Fruit fly (Drosophila melanogaster) whole organism: ENCODE data around the gene Rbp9.

Source experiments
- EcR ChIP-seq, 2 experiments: fragments of >200 bp; optimal IDR thresholded peaks; 2 replicates each; lab custom pipeline; 2017; ENCODE audit warnings: missing biosample characterization in 2 of 2, missing genetic modification characterization in 2 of 2, missing genetic modification reagents in 2 of 2
- psq ChIP-seq: fragments of >200 bp; optimal IDR thresholded peaks from 2 replicates; lab custom pipeline; 2017

DNA sequence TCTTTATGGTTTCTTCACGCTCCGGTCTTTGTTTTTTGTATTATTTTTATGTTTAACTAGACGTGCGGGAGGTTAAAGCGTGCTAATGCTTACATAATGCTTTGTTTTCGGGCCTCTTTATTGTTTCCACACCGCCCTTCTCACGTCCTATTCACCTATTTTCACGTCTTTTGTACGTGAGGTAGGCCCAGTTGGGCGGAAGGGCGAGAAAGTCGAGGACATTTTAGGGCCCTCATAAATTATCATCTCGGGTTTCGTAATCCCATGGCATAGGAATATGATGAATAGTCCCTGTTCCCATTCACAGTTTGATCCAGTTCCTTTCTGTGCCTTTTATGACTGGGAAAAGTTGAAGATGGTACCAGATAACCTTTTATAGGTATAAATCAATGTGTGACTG, 50.9 kb downstream of the Rbp9 start:
- no peak for TF ChIP-seq psq
- no peak for TF ChIP-seq EcR (GFP tag; optimal IDR thresholded peaks at IDR 0.05; lab: Kevin White, UChicago)
